Worm (Caenorhabditis elegans) whole organism, early embryonic: ENCODE results near the gene C49A9.2.
A peak's percentile ranks its signal among the peaks of the same experiment; 100 is the strongest.

Source experiments
- B0310.2 ChIP-seq: sonication (generic microtip); optimal IDR thresholded peaks from 2 replicates; lab custom pipeline; 2016; ENCODE audit warnings: mild to moderate bottlenecking, missing genetic modification characterization, missing compliant biosample characterization
- F13C5.2 ChIP-seq: sonication (generic microtip); optimal IDR thresholded peaks from 2 replicates; lab custom pipeline; 2017; ENCODE audit warnings: mild to moderate bottlenecking, missing genetic modification characterization, inconsistent platforms, missing compliant biosample characterization
- aly-1 ChIP-seq: sonication (generic microtip); optimal IDR thresholded peaks from 2 replicates; lab custom pipeline; 2016; ENCODE audit warnings: missing genetic modification characterization, missing compliant biosample characterization
- ama-1 ChIP-seq: fragments of 150-350 bp; optimal IDR thresholded peaks from 2 replicates; lab custom pipeline; 2014
- ceh-13 ChIP-seq: fragments of 200-800 bp; sonication (Bioruptor generic); optimal IDR thresholded peaks from 2 replicates; lab custom pipeline; 2018; ENCODE audit warnings: mild to moderate bottlenecking, missing genetic modification characterization, missing compliant biosample characterization
- ceh-36 ChIP-seq: sonication (generic microtip); optimal IDR thresholded peaks from 2 replicates; lab custom pipeline; 2016; ENCODE audit warnings: missing genetic modification characterization, inconsistent platforms, missing compliant biosample characterization
- ets-7 ChIP-seq: sonication (generic microtip); optimal IDR thresholded peaks from 2 replicates; lab custom pipeline; 2016; ENCODE audit warnings: missing genotype, missing genetic modification characterization, missing compliant biosample characterization
- flt-1 ChIP-seq: fragments of 200-800 bp; sonication (Bioruptor generic); IDR thresholded peaks from 2 replicates; pipeline ENCODE4 v1.3.6; 2022; ENCODE audit warnings: missing genetic modification characterization, missing compliant biosample characterization
- hmbx-1 ChIP-seq: sonication (generic microtip); optimal IDR thresholded peaks from 2 replicates; lab custom pipeline; 2016; ENCODE audit warnings: mild to moderate bottlenecking, missing genetic modification characterization, missing compliant biosample characterization
- hmg-4 ChIP-seq: fragments of 200-800 bp; sonication (Bioruptor generic); optimal IDR thresholded peaks from 2 replicates; lab custom pipeline; 2018; ENCODE audit warnings: mild to moderate bottlenecking, missing genetic modification characterization, missing compliant biosample characterization
- hnd-1 ChIP-seq: sonication (generic microtip); optimal IDR thresholded peaks from 2 replicates; lab custom pipeline; 2016; ENCODE audit warnings: missing genetic modification characterization, missing compliant biosample characterization
- pes-1 ChIP-seq: fragments of 200-800 bp; sonication (Bioruptor generic); IDR thresholded peaks from 2 replicates; pipeline ENCODE4 v1.3.6; 2022; ENCODE audit warnings: missing genetic modification reagents, missing genetic modification characterization, missing compliant biosample characterization
- scrt-1 ChIP-seq: fragments of 200-800 bp; sonication (Bioruptor generic); IDR thresholded peaks from 2 replicates; pipeline ENCODE4 v1.3.6; 2022; ENCODE audit warnings: missing genetic modification characterization, missing compliant biosample characterization
- sea-1 ChIP-seq: fragments of 200-800 bp; sonication (Bioruptor generic); conservative IDR thresholded peaks from 2 replicates; pipeline ENCODE4 v1.3.6; 2022; ENCODE audit warnings: missing genetic modification characterization, missing compliant biosample characterization
- tbx-11 ChIP-seq: fragments of 200-800 bp; sonication (Bioruptor generic); IDR thresholded peaks from 2 replicates; pipeline ENCODE4 v1.3.6; 2022; ENCODE audit warnings: missing genetic modification characterization, missing compliant biosample characterization
- tbx-37 ChIP-seq: fragments of 200-800 bp; sonication (Bioruptor generic); conservative IDR thresholded peaks from 2 replicates; pipeline ENCODE4 v1.3.6; 2022; ENCODE audit warnings: missing genetic modification reagents, missing genetic modification characterization, missing compliant biosample characterization
- tra-4 ChIP-seq: sonication (generic microtip); optimal IDR thresholded peaks from 2 replicates; lab custom pipeline; 2017; ENCODE audit warnings: missing genetic modification characterization, missing compliant biosample characterization

Gene C49A9.2

ce11 chrIV:6209337-6209736 is 15.9 kb upstream of the C49A9.2 start:
- no peak for TF ChIP-seq ceh-13 (GFP tag; lab: Kevin White, UChicago)
- TF ChIP-seq sea-1 (GFP tag; lab: Robert Waterston, UW) = no peak
- TF ChIP-seq hmbx-1 (tag; lab: Kevin White, UChicago) = no peak
- no peak for TF ChIP-seq B0310.2
- no peak for TF ChIP-seq hmg-4 (GFP tag; lab: Kevin White, UChicago)
- no peak for TF ChIP-seq pes-1
- TF ChIP-seq ama-1 (lab: Kevin White, UChicago) = no peak
- no peak for TF ChIP-seq ets-7 (tag; lab: Kevin White, UChicago)
- TF ChIP-seq tra-4 = no peak
- no peak for TF ChIP-seq tbx-11 (GFP tag; lab: Robert Waterston, UW)
- no peak for TF ChIP-seq flt-1 (GFP tag; lab: Robert Waterston, UW)
- TF ChIP-seq tbx-37 = no peak
- TF ChIP-seq aly-1 (tag; lab: Kevin White, UChicago) = no peak
- no peak for TF ChIP-seq scrt-1 (GFP tag; lab: Robert Waterston, UW)
- no peak for TF ChIP-seq hnd-1 (tag; lab: Kevin White, UChicago)
- no peak for TF ChIP-seq ceh-36 (tag; lab: Kevin White, UChicago)
- no peak for TF ChIP-seq F13C5.2 (tag; lab: Kevin White, UChicago)

- TF ChIP-seq tbx-37 (peak; percentile 44; the same call in 1 of the 2 replicates), flt-1 (GFP tag; lab: Robert Waterston, UW) (peak; percentile 62)
These were observed 15.3 kb upstream of the C49A9.2 start for ce11 chrIV:6209958-6210357.

- TF ChIP-seq ets-7 (tag; lab: Kevin White, UChicago) (no peak), hmg-4 (GFP tag; lab: Kevin White, UChicago) (no peak), sea-1 (GFP tag; lab: Robert Waterston, UW) (no peak), F13C5.2 (tag; lab: Kevin White, UChicago) (no peak), B0310.2 (no peak), aly-1 (tag; lab: Kevin White, UChicago) (no peak), hmbx-1 (tag; lab: Kevin White, UChicago) (no peak), ceh-13 (GFP tag; lab: Kevin White, UChicago) (no peak), hnd-1 (tag; lab: Kevin White, UChicago) (no peak), tbx-11 (GFP tag; lab: Robert Waterston, UW) (no peak), flt-1 (GFP tag; lab: Robert Waterston, UW) (no peak), ceh-36 (tag; lab: Kevin White, UChicago) (no peak), ama-1 (lab: Kevin White, UChicago) (no peak), tbx-37 (no peak), scrt-1 (GFP tag; lab: Robert Waterston, UW) (no peak), pes-1 (no peak)
These were observed 14.7 kb upstream of the C49A9.2 start, which contains the start of the genes ugt-24 and C49A9.6 for ce11 chrIV:6210574-6210973. Gene ugt-24, minus strand, starts transcription at chrIV:6210720. Gene C49A9.6, plus strand, starts transcription at chrIV:6210936.

- no peak for TF ChIP-seq ceh-13 (GFP tag; lab: Kevin White, UChicago)
- TF ChIP-seq hnd-1 (tag; lab: Kevin White, UChicago) = no peak
- TF ChIP-seq ceh-36 (tag; lab: Kevin White, UChicago) = no peak
- no peak for TF ChIP-seq hmbx-1 (tag; lab: Kevin White, UChicago)
These were observed 11.8 kb upstream of the C49A9.2 start, which contains the start of gene C49A9.5 for ce11 chrIV:6213403-6213802. Gene C49A9.5, plus strand, starts transcription at chrIV:6213673.

- no peak for TF ChIP-seq ama-1 (lab: Kevin White, UChicago)
- no peak for TF ChIP-seq flt-1 (GFP tag; lab: Robert Waterston, UW)
- TF ChIP-seq B0310.2 = no peak
- no peak for TF ChIP-seq tra-4
- TF ChIP-seq hmbx-1 (tag; lab: Kevin White, UChicago) = no peak
- TF ChIP-seq scrt-1 (GFP tag; lab: Robert Waterston, UW) = no peak
- no peak for TF ChIP-seq ceh-36 (tag; lab: Kevin White, UChicago)
- TF ChIP-seq tbx-37 = no peak
- no peak for TF ChIP-seq sea-1 (GFP tag; lab: Robert Waterston, UW)
- TF ChIP-seq hmg-4 (GFP tag; lab: Kevin White, UChicago) = no peak
- TF ChIP-seq ceh-13 (GFP tag; lab: Kevin White, UChicago) = no peak
- TF ChIP-seq pes-1 = no peak
- no peak for TF ChIP-seq F13C5.2 (tag; lab: Kevin White, UChicago)
- no peak for TF ChIP-seq ets-7 (tag; lab: Kevin White, UChicago)
- no peak for TF ChIP-seq hnd-1 (tag; lab: Kevin White, UChicago)
- no peak for TF ChIP-seq aly-1 (tag; lab: Kevin White, UChicago)
- no peak for TF ChIP-seq tbx-11 (GFP tag; lab: Robert Waterston, UW)
These were observed 8.2 kb upstream of the C49A9.2 start, which contains the start of gene C49A9.9 for ce11 chrIV:6217066-6217465. Gene C49A9.9, plus strand, starts transcription at chrIV:6217372.

- TF ChIP-seq ets-7 (tag; lab: Kevin White, UChicago) (no peak), aly-1 (tag; lab: Kevin White, UChicago) (no peak), tbx-37 (no peak), tbx-11 (GFP tag; lab: Robert Waterston, UW) (no peak), hnd-1 (tag; lab: Kevin White, UChicago) (no peak), hmbx-1 (tag; lab: Kevin White, UChicago) (no peak), F13C5.2 (tag; lab: Kevin White, UChicago) (no peak), tra-4 (no peak), ama-1 (lab: Kevin White, UChicago) (no peak), hmg-4 (GFP tag; lab: Kevin White, UChicago) (no peak), flt-1 (GFP tag; lab: Robert Waterston, UW) (no peak), pes-1 (no peak), sea-1 (GFP tag; lab: Robert Waterston, UW) (no peak)
These were observed 7.7 kb upstream of the C49A9.2 start for ce11 chrIV:6217503-6217902.

- TF ChIP-seq aly-1 (tag; lab: Kevin White, UChicago) (no peak), flt-1 (GFP tag; lab: Robert Waterston, UW) (no peak), tbx-37 (no peak), ceh-13 (GFP tag; lab: Kevin White, UChicago) (no peak), hmbx-1 (tag; lab: Kevin White, UChicago) (no peak), scrt-1 (GFP tag; lab: Robert Waterston, UW) (no peak), B0310.2 (no peak), ceh-36 (tag; lab: Kevin White, UChicago) (no peak), hmg-4 (GFP tag; lab: Kevin White, UChicago) (no peak), ets-7 (tag; lab: Kevin White, UChicago) (no peak), tra-4 (no peak), sea-1 (GFP tag; lab: Robert Waterston, UW) (no peak), tbx-11 (GFP tag; lab: Robert Waterston, UW) (no peak), hnd-1 (tag; lab: Kevin White, UChicago) (no peak), pes-1 (no peak), ama-1 (lab: Kevin White, UChicago) (no peak)
These were observed 5.8 kb upstream of the C49A9.2 start, which contains the start of gene C49A9.4 for ce11 chrIV:6219429-6219828. Gene C49A9.4, plus strand, starts transcription at chrIV:6219693.
